Worm (Caenorhabditis elegans): ENCODE data around the gene ZC196.3.

ce11 chrV:8768481-8768959 lies 32.1 kb downstream of the ZC196.3 start, which contains the start of gene B0507.3:
- TF ChIP-seq ztf-29 (GFP tag; IDR thresholded peaks at IDR 0.05) (no peak), ref-1 (GFP tag; conservative IDR thresholded peaks at IDR 0.05) (no peak), flt-1 (GFP tag; IDR thresholded peaks at IDR 0.05) (no peak), med-1 (GFP tag; optimal IDR thresholded peaks at IDR 0.05; ENCODE audit: insufficient read depth) (no peak), tab-1 (GFP tag; IDR thresholded peaks at IDR 0.05) (no peak), T22C8.4 (GFP tag; IDR thresholded peaks at IDR 0.05) (no peak), klf-2 (GFP tag; conservative IDR thresholded peaks at IDR 0.05) (no peak)

Measured in whole organism, midembryonic.